Fruit fly (Drosophila melanogaster) whole organism, pupa: ENCODE measurements around the gene snRNP-U1-C.

ENCODE experiments used
- CG10348 ChIP-seq: fragments of 200-800 bp; sonication (Bioruptor generic); IDR thresholded peaks from 2 replicates; pipeline ENCODE4 v1.3.6; 2022; ENCODE audit warnings: missing biosample characterization, missing genetic modification characterization
- CG12605 ChIP-seq: fragments of 200-800 bp; sonication (Bioruptor generic); IDR thresholded peaks from 2 replicates; pipeline ENCODE4 v1.3.6; 2022; ENCODE audit warnings: missing biosample characterization, missing genetic modification characterization
- CG13204 ChIP-seq: fragments of 200-800 bp; sonication (Bioruptor generic); optimal IDR thresholded peaks from 2 replicates; lab custom pipeline; 2018; ENCODE audit warnings: missing biosample characterization, mild to moderate bottlenecking, missing genetic modification characterization, moderate library complexity
- CG14655 ChIP-seq: fragments of 200-800 bp; sonication (Bioruptor generic); optimal IDR thresholded peaks from 3 replicates; lab custom pipeline; 2017; ENCODE audit warnings: mild to moderate bottlenecking, missing biosample characterization, missing genetic modification reagents, missing genetic modification characterization
- CG15710 ChIP-seq: fragments of 200-800 bp; sonication (Bioruptor generic); optimal IDR thresholded peaks from 2 replicates; lab custom pipeline; 2018; ENCODE audit warnings: missing biosample characterization, mild to moderate bottlenecking, missing genetic modification characterization, moderate library complexity
- CG17806 ChIP-seq: fragments of 200-800 bp; sonication (Bioruptor generic); optimal IDR thresholded peaks from 2 replicates; lab custom pipeline; 2018; ENCODE audit warnings: missing biosample characterization, mild to moderate bottlenecking, missing genetic modification characterization, moderate library complexity
- CG32121 ChIP-seq: fragments of 200-800 bp; sonication (Bioruptor generic); IDR thresholded peaks from 2 replicates; pipeline ENCODE4 v1.3.6; 2022; ENCODE audit warnings: missing biosample characterization, missing genetic modification characterization
- CG34367 ChIP-seq: fragments of 200-800 bp; sonication (Bioruptor generic); optimal IDR thresholded peaks from 2 replicates; lab custom pipeline; 2018; ENCODE audit warnings: missing biosample characterization, mild to moderate bottlenecking, missing genetic modification characterization
- CG4496 ChIP-seq: fragments of 200-800 bp; sonication (Bioruptor generic); IDR thresholded peaks from 3 replicates; pipeline ENCODE4 v1.3.6; 2022; ENCODE audit warnings: missing biosample characterization, missing genetic modification characterization
- CG8159 ChIP-seq: fragments of 200-800 bp; sonication (Bioruptor generic); optimal IDR thresholded peaks from 3 replicates; lab custom pipeline; 2018; ENCODE audit warnings: missing biosample characterization, mild to moderate bottlenecking, missing genetic modification characterization, moderate library complexity
- CG8301 ChIP-seq: fragments of 200-800 bp; sonication (Bioruptor generic); optimal IDR thresholded peaks from 2 replicates; lab custom pipeline; 2018; ENCODE audit warnings: missing biosample characterization, mild to moderate bottlenecking, missing genetic modification characterization
- CG9948 ChIP-seq: fragments of 200-800 bp; sonication (Bioruptor generic); optimal IDR thresholded peaks from 2 replicates; lab custom pipeline; 2018; ENCODE audit warnings: missing biosample characterization, mild to moderate bottlenecking, missing genetic modification characterization, moderate library complexity
- D1 ChIP-seq: fragments of 200-800 bp; sonication (Bioruptor generic); optimal IDR thresholded peaks from 2 replicates; lab custom pipeline; 2018; ENCODE audit warnings: missing biosample characterization, mild to moderate bottlenecking, missing genetic modification characterization, moderate library complexity
- EcR ChIP-seq: fragments of 200-800 bp; sonication (Bioruptor generic); optimal IDR thresholded peaks from 3 replicates; lab custom pipeline; 2019; ENCODE audit warnings: missing biosample characterization, missing genetic modification characterization, mild to moderate bottlenecking, moderate library complexity, missing genetic modification reagents
- Ets98B ChIP-seq: fragments of 200-800 bp; sonication (Bioruptor generic); IDR thresholded peaks from 2 replicates; pipeline ENCODE4 v1.3.6; 2022; ENCODE audit warnings: missing biosample characterization, missing genetic modification characterization
- Pif1A ChIP-seq: fragments of 200-800 bp; sonication (Bioruptor generic); optimal IDR thresholded peaks from 3 replicates; lab custom pipeline; 2016; ENCODE audit warnings: missing biosample characterization, missing genetic modification characterization
- Pif1B ChIP-seq: fragments of 200-800 bp; sonication (Bioruptor generic); optimal IDR thresholded peaks from 3 replicates; lab custom pipeline; 2016; ENCODE audit warnings: missing biosample characterization, missing genetic modification characterization
- Snoo ChIP-seq: fragments of 200-800 bp; sonication (Bioruptor generic); optimal IDR thresholded peaks from 3 replicates; lab custom pipeline; 2017; ENCODE audit warnings: missing biosample characterization, mild to moderate bottlenecking, missing genetic modification characterization, inconsistent platforms
- fd96Ca ChIP-seq: fragments of 200-800 bp; sonication (Bioruptor generic); IDR thresholded peaks from 3 replicates; pipeline ENCODE4 v1.3.6; 2022; ENCODE audit warnings: missing biosample characterization, missing genetic modification characterization
- gl ChIP-seq: fragments of 200-800 bp; sonication (Bioruptor generic); optimal IDR thresholded peaks from 2 replicates; lab custom pipeline; 2018; ENCODE audit warnings: missing biosample characterization, mild to moderate bottlenecking, missing genetic modification characterization
- rn ChIP-seq: fragments of 200-800 bp; sonication (Bioruptor generic); IDR thresholded peaks from 2 replicates; pipeline ENCODE4 v1.3.6; 2022; ENCODE audit warnings: missing biosample characterization, missing genetic modification characterization

snRNP-U1-C gene

DNA sequence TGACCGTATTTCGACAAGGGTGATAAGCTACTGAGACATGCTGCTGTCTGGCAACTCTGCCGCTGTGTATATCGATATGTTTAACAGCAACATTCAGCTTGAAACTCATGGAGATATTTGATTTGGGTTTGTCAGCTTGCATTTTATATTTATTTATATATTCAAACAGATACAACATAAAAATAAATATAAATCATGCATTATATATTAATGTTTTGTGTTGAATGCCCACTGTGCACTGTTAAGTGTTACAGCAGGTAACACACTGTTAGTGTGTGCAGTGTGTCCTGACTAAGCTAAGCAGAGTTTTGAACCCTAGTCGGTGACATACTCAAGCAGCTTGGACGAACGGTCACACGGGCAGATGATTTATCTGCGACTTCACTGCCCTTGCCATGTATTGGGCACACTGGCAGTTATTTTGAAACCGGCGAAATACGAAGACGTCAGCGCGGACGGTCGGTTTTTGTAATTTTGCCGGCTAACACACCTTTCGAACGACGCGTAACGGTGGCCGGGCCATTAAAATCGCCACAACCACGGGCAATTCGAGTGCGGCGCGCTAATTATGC lies at the start of gene snRNP-U1-C, which contains the start of gene gukh:
snRNP-U1-C (minus strand) TSS at position 37 of the 572 bp plus-strand sequence.
gukh (plus strand) TSS at position 412 of the 572 bp plus-strand sequence.
- TF ChIP-seq CG4496 (peak; percentile 91), Pif1B (GFP tag; lab: Kevin White, UChicago) (peak; percentile 73), CG12605 (GFP tag; lab: Robert Waterston, UW) (peak; percentile 65; the same call in 1 of the 2 replicates), CG10348 (no peak), D1 (tag; lab: Kevin White, UChicago) (no peak), CG32121 (peak; percentile 83), CG8301 (tag; lab: Kevin White, UChicago) (peak; percentile 44), Pif1A (GFP tag; lab: Kevin White, UChicago) (peak; percentile 44), gl (tag; lab: Kevin White, UChicago) (no peak), rn (GFP tag; lab: Robert Waterston, UW) (peak; percentile 22; the same call in 1 of the 2 replicates), CG9948 (tag; lab: Kevin White, UChicago) (peak; percentile 50), CG34367 (tag; lab: Kevin White, UChicago) (peak; percentile 65), Snoo (tag; lab: Kevin White, UChicago) (peak; percentile 52), Ets98B (GFP tag; lab: Robert Waterston, UW) (peak; percentile 86), CG14655 (GFP tag; lab: Kevin White, UChicago) (peak; percentile 48), CG8159 (tag; lab: Kevin White, UChicago) (peak; percentile 48), fd96Ca (GFP tag; lab: Robert Waterston, UW) (peak; percentile 67), EcR (peak; percentile 48), CG13204 (GFP tag; lab: Kevin White, UChicago) (no peak), CG17806 (tag; lab: Kevin White, UChicago) (peak; percentile 62), CG15710 (peak; percentile 71)

DNA sequence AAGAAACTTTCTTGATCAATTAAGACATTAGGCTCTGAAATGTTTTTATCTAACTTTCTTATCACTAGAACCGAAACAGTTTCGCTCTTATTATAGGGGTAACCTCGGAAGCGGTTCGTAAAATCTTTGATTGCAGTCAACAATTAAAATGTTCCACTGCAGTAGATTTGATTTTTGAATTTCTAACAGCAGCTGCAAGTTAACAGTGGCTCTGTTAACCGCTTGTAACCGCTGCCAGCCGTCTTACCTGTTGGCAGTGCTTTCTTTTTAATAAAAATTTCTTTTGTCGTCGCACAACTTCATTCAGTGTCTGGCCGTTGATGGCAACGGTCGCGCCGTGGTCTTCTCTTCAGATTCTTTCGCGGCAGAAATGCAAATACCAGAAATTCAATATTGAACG lies 49.8 kb upstream of the snRNP-U1-C start, which contains the start of gene CG6026:
CG6026 (plus strand) TSS at position 301 of the 400 bp plus-strand sequence.
- TF ChIP-seq fd96Ca (GFP tag; lab: Robert Waterston, UW) (no peak), CG8159 (tag; lab: Kevin White, UChicago) (no peak), Pif1B (GFP tag; lab: Kevin White, UChicago) (no peak), D1 (tag; lab: Kevin White, UChicago) (no peak), Ets98B (GFP tag; lab: Robert Waterston, UW) (peak; percentile 41), CG14655 (GFP tag; lab: Kevin White, UChicago) (no peak), CG13204 (GFP tag; lab: Kevin White, UChicago) (no peak), CG34367 (tag; lab: Kevin White, UChicago) (no peak)
- TF ChIP-seq, all 21 proteins: peak for 1

DNA sequence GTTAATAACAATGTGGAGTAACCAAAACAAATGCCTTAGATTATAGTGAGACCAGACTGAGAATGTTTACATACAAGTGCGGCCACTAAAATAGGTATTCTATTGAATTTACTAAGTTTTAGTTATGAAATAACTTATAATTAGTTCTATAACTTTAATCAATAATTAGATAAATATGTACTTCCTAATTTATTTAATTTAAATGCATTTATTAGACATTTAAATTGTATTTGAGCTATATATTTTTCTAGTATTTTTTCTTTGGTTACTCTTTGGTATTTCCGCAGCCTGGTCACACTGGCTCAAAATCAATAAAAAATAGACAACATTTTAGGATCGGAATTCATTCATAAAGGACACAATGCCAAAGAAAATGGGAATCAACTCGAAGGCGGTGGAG lies 47.8 kb upstream of the snRNP-U1-C start, which contains the start of the genes Prp18 and CG6013:
Prp18 (minus strand) TSS at position 62 of the 400 bp plus-strand sequence.
CG6013 (plus strand) TSS at position 294 of the 400 bp plus-strand sequence.
- TF ChIP-seq rn (GFP tag; lab: Robert Waterston, UW) (no peak), Pif1A (GFP tag; lab: Kevin White, UChicago) (no peak), Snoo (tag; lab: Kevin White, UChicago) (peak; percentile 10), gl (tag; lab: Kevin White, UChicago) (no peak), CG10348 (no peak), CG34367 (tag; lab: Kevin White, UChicago) (peak; percentile 30), EcR (peak; percentile 11), CG15710 (peak; percentile 59), CG4496 (no peak), CG8159 (tag; lab: Kevin White, UChicago) (peak; percentile 69), Pif1B (GFP tag; lab: Kevin White, UChicago) (no peak), D1 (tag; lab: Kevin White, UChicago) (no peak), fd96Ca (GFP tag; lab: Robert Waterston, UW) (no peak), Ets98B (GFP tag; lab: Robert Waterston, UW) (0 out of 2 replicates have a peak, but pooled peaks have one; percentile 18), CG32121 (no peak), CG13204 (GFP tag; lab: Kevin White, UChicago) (no peak), CG9948 (tag; lab: Kevin White, UChicago) (peak; percentile 45), CG8301 (tag; lab: Kevin White, UChicago) (peak; percentile 1), CG12605 (GFP tag; lab: Robert Waterston, UW) (no peak), CG17806 (tag; lab: Kevin White, UChicago) (peak; percentile 15), CG14655 (GFP tag; lab: Kevin White, UChicago) (no peak)

DNA sequence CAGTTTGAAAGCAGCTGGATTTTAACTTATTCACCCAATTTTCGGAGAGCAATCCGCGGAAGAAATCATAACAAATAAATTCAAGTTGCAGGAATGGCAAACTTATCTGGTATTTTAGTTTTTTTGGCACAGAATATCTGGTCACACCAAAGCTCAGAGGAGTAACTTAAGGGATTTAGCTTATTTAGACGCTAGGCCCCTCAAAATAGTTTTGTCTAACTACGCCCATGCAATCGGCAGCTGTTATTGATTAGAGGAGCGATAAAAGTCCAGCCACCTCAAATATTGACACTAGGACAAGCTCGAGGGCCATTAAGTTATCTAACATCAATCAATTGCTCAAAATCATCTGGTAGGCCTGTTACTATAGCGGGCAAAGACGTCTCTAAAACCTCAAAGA lies 45.3 kb upstream of the snRNP-U1-C start, which contains the start of the genes GatA and P5cr:
GatA (minus strand) TSS at position 100 of the 400 bp plus-strand sequence.
P5cr (plus strand) TSS at position 174 of the 400 bp plus-strand sequence.
- peak; percentile 92 for TF ChIP-seq fd96Ca (GFP tag; lab: Robert Waterston, UW)
- TF ChIP-seq gl (tag; lab: Kevin White, UChicago): peak; percentile 45
- peak; percentile 70 for TF ChIP-seq rn (GFP tag; lab: Robert Waterston, UW)
- no peak for TF ChIP-seq Pif1B (GFP tag; lab: Kevin White, UChicago)
- peak; percentile 82 for TF ChIP-seq EcR
- peak; percentile 64; the same call in 1 of the 2 replicates for TF ChIP-seq CG10348
- peak; percentile 81 for TF ChIP-seq CG32121
- TF ChIP-seq CG15710: peak; percentile 70
- TF ChIP-seq Snoo (tag; lab: Kevin White, UChicago): peak; percentile 20
- TF ChIP-seq Pif1A (GFP tag; lab: Kevin White, UChicago): no peak
- TF ChIP-seq CG34367 (tag; lab: Kevin White, UChicago): peak; percentile 56
- TF ChIP-seq Ets98B (GFP tag; lab: Robert Waterston, UW): peak; percentile 94
- peak; percentile 69 for TF ChIP-seq CG8301 (tag; lab: Kevin White, UChicago)
- TF ChIP-seq CG17806 (tag; lab: Kevin White, UChicago): peak; percentile 71
- TF ChIP-seq CG4496: peak; percentile 94
- TF ChIP-seq D1 (tag; lab: Kevin White, UChicago): no peak
- no peak for TF ChIP-seq CG13204 (GFP tag; lab: Kevin White, UChicago)
- TF ChIP-seq CG9948 (tag; lab: Kevin White, UChicago): peak; percentile 59
- TF ChIP-seq CG14655 (GFP tag; lab: Kevin White, UChicago): no peak
- no peak for TF ChIP-seq CG8159 (tag; lab: Kevin White, UChicago)
- peak; percentile 80 for TF ChIP-seq CG12605 (GFP tag; lab: Robert Waterston, UW)
